Worm (Caenorhabditis elegans): Measurements from ENCODE around the gene ins-22.

- TF ChIP-seq snpc-4 (tag; optimal IDR thresholded peaks at IDR 0.05) (no peak), nhr-237 (tag; optimal IDR thresholded peaks at IDR 0.05) (no peak), R02D3.7 (tag; optimal IDR thresholded peaks at IDR 0.05) (no peak), nhr-77 (tag; optimal IDR thresholded peaks at IDR 0.05) (no peak)
Observed at ce11 chrIII:9997890-9998289, 28.2 kb upstream of the ins-22 start, which contains the start of gene pqn-8.
